Fruit fly (Drosophila melanogaster) Kc167 (cell line): ENCODE results near the gene Chro.

Source experiments
- Myc ChIP-seq: fragments of >200 bp; optimal IDR thresholded peaks from 2 replicates; lab custom pipeline; 2017; ENCODE audit warnings: missing external identifiers
- Sin3A ChIP-seq: fragments of >200 bp; optimal IDR thresholded peaks from 2 replicates; lab custom pipeline; 2018; ENCODE audit warnings: missing external identifiers
- h ChIP-seq: fragments of >200 bp; optimal IDR thresholded peaks from 3 replicates; lab custom pipeline; 2018; ENCODE audit warnings: missing external identifiers
- insv ChIP-seq: fragments of >200 bp; optimal IDR thresholded peaks from 3 replicates; lab custom pipeline; 2018; ENCODE audit warnings: missing external identifiers
- psq ChIP-seq: fragments of >200 bp; optimal IDR thresholded peaks from 2 replicates; lab custom pipeline; 2017; ENCODE audit warnings: missing external identifiers
- ttk ChIP-seq: sonication (Bioruptor generic); optimal IDR thresholded peaks from 2 replicates; lab custom pipeline; 2017; ENCODE audit warnings: missing external identifiers

dm6 chr3L:22884481-22884880, 5.7 kb upstream of the Chro start:
- no peak for TF ChIP-seq h (lab: Kevin White, UChicago)
- no peak for TF ChIP-seq psq (lab: Kevin White, UChicago)
- no peak for TF ChIP-seq Myc (lab: Kevin White, UChicago)
- no peak for TF ChIP-seq insv (lab: Kevin White, UChicago)
- no peak for TF ChIP-seq Sin3A (lab: Kevin White, UChicago)
- no peak for TF ChIP-seq ttk (lab: Kevin White, UChicago)
